Worm (Caenorhabditis elegans): ENCODE measurements around the gene R12B2.8.

Gene R12B2.8

ce11 chrIII:5876140-5876675 lies 52.5 kb downstream of the R12B2.8 start, which contains the start of gene aldo-2 (continued):
- TF ChIP-seq ZK185.1 (tag; optimal IDR thresholded peaks at IDR 0.05; ENCODE audit: poor library complexity, severe bottlenecking) (peak; percentile 40), ztf-22 (GFP tag; optimal IDR thresholded peaks at IDR 0.05) (no peak), die-1 (tag; optimal IDR thresholded peaks at IDR 0.05) (no peak), rec-8 (tag; optimal IDR thresholded peaks at IDR 0.05) (no peak), mel-28 (tag; optimal IDR thresholded peaks at IDR 0.05; ENCODE audit: borderline replicate concordance) (no peak), mcd-1 (GFP tag; IDR thresholded peaks at IDR 0.05) (peak; percentile 69), K11D2.4 (GFP tag; IDR thresholded peaks at IDR 0.05) (no peak), K12H6.12 (tag; optimal IDR thresholded peaks at IDR 0.05) (no peak), egl-18 (GFP tag; IDR thresholded peaks at IDR 0.05) (no peak), lin-35 (GFP tag; optimal IDR thresholded peaks at IDR 0.05) (peak in 1 of 3 experiments; percentile 20), lsy-27 (tag; optimal IDR thresholded peaks at IDR 0.05; ENCODE audit: borderline replicate concordance, insufficient read depth) (no peak), zim-3 (tag; optimal IDR thresholded peaks at IDR 0.05) (peak; percentile 39), F10E7.11 (tag; optimal IDR thresholded peaks at IDR 0.05) (no peak), F23B12.7 (tag; optimal IDR thresholded peaks at IDR 0.05; ENCODE audit: insufficient read depth) (no peak), aptf-2 (GFP tag; conservative IDR thresholded peaks at IDR 0.05) (peak; percentile 70), somi-1 (GFP tag; optimal IDR thresholded peaks at IDR 0.05) (no peak), D2030.7 (GFP tag; IDR thresholded peaks at IDR 0.05) (peak; percentile 93), snpc-3.4 (tag; optimal IDR thresholded peaks at IDR 0.05) (peak; percentile 83), C17E4.6 (GFP tag; IDR thresholded peaks at IDR 0.05) (peak; percentile 84), Y53F4B.3 (GFP tag; IDR thresholded peaks at IDR 0.05) (no peak), B0035.1 (tag; optimal IDR thresholded peaks at IDR 0.05) (no peak), efl-1 (GFP tag; optimal IDR thresholded peaks at IDR 0.05) (peak; percentile 97), ama-1 (optimal IDR thresholded peaks at IDR 0.05) (peak; percentile 53), ama-1 (GFP tag; optimal IDR thresholded peaks at IDR 0.05) (peak in 1 of 2 experiments; percentile 15), nhr-80 (tag; optimal IDR thresholded peaks at IDR 0.05) (peak; percentile 36), nhr-90 (tag; optimal IDR thresholded peaks at IDR 0.05) (no peak), madf-8 (GFP tag; conservative IDR thresholded peaks at IDR 0.05) (peak; percentile 97), T07F8.4 (tag; optimal IDR thresholded peaks at IDR 0.05) (no peak), dpff-1 (tag; optimal IDR thresholded peaks at IDR 0.05) (no peak), bed-1 (GFP tag; IDR thresholded peaks at IDR 0.05) (no peak), lin-54 (GFP tag; optimal IDR thresholded peaks at IDR 0.05) (peak; percentile 72), sptf-2 (GFP tag; optimal IDR thresholded peaks at IDR 0.05) (no peak), ztf-26 (tag; optimal IDR thresholded peaks at IDR 0.05) (peak; percentile 25), nhr-27 (tag; optimal IDR thresholded peaks at IDR 0.05) (no peak), cebp-1 (GFP tag; IDR thresholded peaks at IDR 0.05) (no peak), cebp-1 (tag; optimal IDR thresholded peaks at IDR 0.05) (peak; percentile 42), let-607 (tag; optimal IDR thresholded peaks at IDR 0.05) (no peak), lsl-1 (GFP tag; optimal IDR thresholded peaks at IDR 0.05) (peak; percentile 82), snpc-1.1 (tag; optimal IDR thresholded peaks at IDR 0.05; ENCODE audit: insufficient read depth) (no peak), akir-1 (GFP tag; optimal IDR thresholded peaks at IDR 0.05) (no peak)

Measured in whole organism, young adult.